Worm (Caenorhabditis elegans) whole organism, midembryonic: ENCODE results near the gene ilys-6.

Experiments
- T22C8.4 ChIP-seq: fragments of 200-800 bp; sonication (Bioruptor generic); IDR thresholded peaks from 2 replicates; pipeline ENCODE4 v1.3.6; 2022; ENCODE audit warnings: missing genetic modification characterization, missing compliant biosample characterization
- cog-1 ChIP-seq: sonication (generic microtip); optimal IDR thresholded peaks from 2 replicates; lab custom pipeline; 2016; ENCODE audit warnings: missing genetic modification characterization, missing compliant biosample characterization
- flt-1 ChIP-seq: fragments of 200-800 bp; sonication (Bioruptor generic); IDR thresholded peaks from 2 replicates; pipeline ENCODE4 v1.3.6; 2022; ENCODE audit warnings: missing genetic modification characterization, missing compliant biosample characterization
- klf-2 ChIP-seq: fragments of 200-800 bp; sonication (Bioruptor generic); conservative IDR thresholded peaks from 2 replicates; pipeline ENCODE4 v1.3.6; 2022; ENCODE audit warnings: missing genetic modification reagents, missing genetic modification characterization, missing compliant biosample characterization
- tab-1 ChIP-seq: fragments of 200-800 bp; sonication (Bioruptor generic); IDR thresholded peaks from 2 replicates; pipeline ENCODE4 v1.3.6; 2022; ENCODE audit warnings: missing genetic modification characterization, missing compliant biosample characterization
- ztf-29 ChIP-seq: fragments of 200-800 bp; sonication (Bioruptor generic); IDR thresholded peaks from 2 replicates; pipeline ENCODE4 v1.3.6; 2022; ENCODE audit warnings: missing genetic modification reagents, missing genetic modification characterization, missing compliant biosample characterization

DNA sequence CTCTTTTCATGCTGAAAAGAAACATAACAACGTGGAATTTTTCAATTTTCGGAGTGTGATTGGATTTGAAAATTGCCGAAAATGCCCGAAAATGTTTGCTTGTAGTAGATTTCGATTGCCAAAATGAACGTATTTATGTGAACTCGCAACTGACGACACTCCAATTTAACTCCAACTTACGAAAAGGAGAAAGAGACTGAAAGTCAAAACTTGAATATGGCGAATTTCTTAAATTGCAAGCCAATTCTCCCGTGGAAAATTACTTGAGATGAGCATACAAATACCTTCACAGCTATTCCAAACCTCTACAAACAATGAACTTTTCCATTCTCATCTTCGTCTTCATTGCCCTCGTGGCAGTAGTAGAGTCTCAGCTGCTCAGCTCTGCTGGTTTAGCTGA, 19.1 kb upstream of the ilys-6 start:
- TF ChIP-seq klf-2 (GFP tag; lab: Robert Waterston, UW) = no peak
- TF ChIP-seq ztf-29 (GFP tag; lab: Robert Waterston, UW) = no peak
- TF ChIP-seq cog-1 (tag; lab: Kevin White, UChicago) = no peak
- TF ChIP-seq T22C8.4 (GFP tag; lab: Robert Waterston, UW) = no peak
- TF ChIP-seq flt-1 (GFP tag; lab: Robert Waterston, UW) = no peak
- no peak for TF ChIP-seq tab-1 (GFP tag; lab: Robert Waterston, UW)
